Worm (Caenorhabditis elegans) whole organism, young adult: ENCODE results near the gene gsr-1.

ENCODE experiments used
- F39B2.1 ChIP-seq: fragments of 200-800 bp; sonication (Bioruptor generic); IDR thresholded peaks from 2 replicates; pipeline ENCODE4 v1.3.6; 2022; ENCODE audit warnings: missing genetic modification reagents, missing genetic modification characterization, missing compliant biosample characterization
- F49E8.2 ChIP-seq: sonication (generic microtip); optimal IDR thresholded peaks from 3 replicates; lab custom pipeline; 2017; ENCODE audit warnings: missing genetic modification characterization, mild to moderate bottlenecking, missing compliant biosample characterization, antibody characterized with exemption, moderate library complexity; ENCODE audit not compliant: insufficient read depth
- dpl-1 ChIP-seq: fragments of 150-350 bp; optimal IDR thresholded peaks from 2 replicates; lab custom pipeline; 2014; ENCODE audit warnings: missing biosample characterization, missing genetic modification reagents, missing genetic modification characterization
- ets-4 ChIP-seq: fragments of 200-800 bp; sonication (Bioruptor generic); optimal IDR thresholded peaks from 2 replicates; lab custom pipeline; 2018; ENCODE audit warnings: mild to moderate bottlenecking, missing genetic modification characterization, missing compliant biosample characterization
- lir-1 ChIP-seq: fragments of 200-800 bp; sonication (Bioruptor generic); conservative IDR thresholded peaks from 2 replicates; pipeline ENCODE4 v1.3.6; 2022; ENCODE audit warnings: missing genetic modification reagents, missing genetic modification characterization, missing compliant biosample characterization

- no peak for TF ChIP-seq dpl-1 (GFP tag; lab: Kevin White, UChicago)
- no peak for TF ChIP-seq ets-4
- no peak for TF ChIP-seq F39B2.1 (GFP tag; lab: Robert Waterston, UW)
- TF ChIP-seq lir-1 (GFP tag; lab: Robert Waterston, UW) = no peak
- TF ChIP-seq F49E8.2 (tag; lab: Kevin White, UChicago) = no peak
These were observed 32.2 kb downstream of the gsr-1 start for ce11 chrIII:3682869-3683403.
